Fruit fly (Drosophila melanogaster) whole organism, pupa: ENCODE data around the gene CG2157.

ENCODE experiments used
- CG13204 ChIP-seq: fragments of 200-800 bp; sonication (Bioruptor generic); optimal IDR thresholded peaks from 2 replicates; lab custom pipeline; 2018; ENCODE audit warnings: missing biosample characterization, mild to moderate bottlenecking, missing genetic modification characterization, moderate library complexity
- CG15710 ChIP-seq: fragments of 200-800 bp; sonication (Bioruptor generic); optimal IDR thresholded peaks from 2 replicates; lab custom pipeline; 2018; ENCODE audit warnings: missing biosample characterization, mild to moderate bottlenecking, missing genetic modification characterization, moderate library complexity
- CG17806 ChIP-seq: fragments of 200-800 bp; sonication (Bioruptor generic); optimal IDR thresholded peaks from 2 replicates; lab custom pipeline; 2018; ENCODE audit warnings: missing biosample characterization, mild to moderate bottlenecking, missing genetic modification characterization, moderate library complexity
- CG32121 ChIP-seq: fragments of 200-800 bp; sonication (Bioruptor generic); IDR thresholded peaks from 2 replicates; pipeline ENCODE4 v1.3.6; 2022; ENCODE audit warnings: missing biosample characterization, missing genetic modification characterization
- CG34367 ChIP-seq: fragments of 200-800 bp; sonication (Bioruptor generic); optimal IDR thresholded peaks from 2 replicates; lab custom pipeline; 2018; ENCODE audit warnings: missing biosample characterization, mild to moderate bottlenecking, missing genetic modification characterization
- CG8159 ChIP-seq: fragments of 200-800 bp; sonication (Bioruptor generic); optimal IDR thresholded peaks from 3 replicates; lab custom pipeline; 2018; ENCODE audit warnings: missing biosample characterization, mild to moderate bottlenecking, missing genetic modification characterization, moderate library complexity
- CG8301 ChIP-seq: fragments of 200-800 bp; sonication (Bioruptor generic); optimal IDR thresholded peaks from 2 replicates; lab custom pipeline; 2018; ENCODE audit warnings: missing biosample characterization, mild to moderate bottlenecking, missing genetic modification characterization
- D1 ChIP-seq: fragments of 200-800 bp; sonication (Bioruptor generic); optimal IDR thresholded peaks from 2 replicates; lab custom pipeline; 2018; ENCODE audit warnings: missing biosample characterization, mild to moderate bottlenecking, missing genetic modification characterization, moderate library complexity
- Ets98B ChIP-seq: fragments of 200-800 bp; sonication (Bioruptor generic); IDR thresholded peaks from 2 replicates; pipeline ENCODE4 v1.3.6; 2022; ENCODE audit warnings: missing biosample characterization, missing genetic modification characterization
- Pif1B ChIP-seq: fragments of 200-800 bp; sonication (Bioruptor generic); optimal IDR thresholded peaks from 3 replicates; lab custom pipeline; 2016; ENCODE audit warnings: missing biosample characterization, missing genetic modification characterization

dm6 chrX:10838962-10839361 lies 30.1 kb upstream of the CG2157 start, which contains the start of gene CG15210:
- no peak for TF ChIP-seq Pif1B (GFP tag; lab: Kevin White, UChicago)
- no peak for TF ChIP-seq Ets98B (GFP tag; lab: Robert Waterston, UW)
- TF ChIP-seq CG15710 (tag; lab: Kevin White, UChicago) = no peak
- TF ChIP-seq CG17806 (tag; lab: Kevin White, UChicago) = no peak
- no peak for TF ChIP-seq CG8159 (tag; lab: Kevin White, UChicago)
- no peak for TF ChIP-seq D1
- TF ChIP-seq CG32121 (GFP tag; lab: Robert Waterston, UW) = no peak
- TF ChIP-seq CG8301 (tag; lab: Kevin White, UChicago) = no peak
- no peak for TF ChIP-seq CG34367 (tag; lab: Kevin White, UChicago)
- TF ChIP-seq CG13204 (GFP tag; lab: Kevin White, UChicago) = no peak
